Worm (Caenorhabditis elegans) whole organism, late embryonic: ENCODE data around the gene cyp-35B1.

Experiments used
- K02D7.2 ChIP-seq: sonication (generic microtip); optimal IDR thresholded peaks from 2 replicates; lab custom pipeline; 2017; ENCODE audit warnings: mild to moderate bottlenecking, missing genetic modification characterization, missing compliant biosample characterization
- ceh-19 ChIP-seq: fragments of 200-800 bp; sonication (Bioruptor generic); optimal IDR thresholded peaks from 2 replicates; lab custom pipeline; 2018; ENCODE audit warnings: mild to moderate bottlenecking, missing genetic modification characterization, missing compliant biosample characterization
- pha-4 ChIP-seq: fragments of 150-350 bp; optimal IDR thresholded peaks from 2 replicates; lab custom pipeline; 2018; ENCODE audit warnings: missing biosample characterization, missing genetic modification reagents, missing genetic modification characterization
- tbx-2 ChIP-seq: sonication (generic microtip); optimal IDR thresholded peaks from 2 replicates; lab custom pipeline; 2016; ENCODE audit warnings: missing genetic modification characterization, missing compliant biosample characterization

- TF ChIP-seq ceh-19 (GFP tag; lab: Kevin White, UChicago): no peak
- TF ChIP-seq K02D7.2 (tag; lab: Kevin White, UChicago): no peak
- no peak for TF ChIP-seq pha-4 (tag; lab: Kevin White, UChicago)
- TF ChIP-seq tbx-2 (tag; lab: Kevin White, UChicago): no peak
Observed at ce11 chrV:3945053-3945452, 6.2 kb downstream of the cyp-35B1 start, which contains the start of gene cyp-35B3.
